Fruit fly (Drosophila melanogaster) whole organism, embryonic: ENCODE data around the gene CG33939.

ENCODE experiments used
- ATbp ChIP-seq: fragments of 200-800 bp; sonication (Bioruptor generic); optimal IDR thresholded peaks from 2 replicates; lab custom pipeline; 2017; ENCODE audit warnings: missing biosample characterization, mild to moderate bottlenecking, missing genetic modification characterization, missing genetic modification reagents
- Adf1 ChIP-seq: fragments of 200-800 bp; sonication (Bioruptor generic); IDR thresholded peaks from 2 replicates; pipeline ENCODE4 v1.3.6; 2022; ENCODE audit warnings: missing biosample characterization, missing genetic modification characterization
- Atf3 ChIP-seq: fragments of 200-800 bp; sonication (Bioruptor generic); optimal IDR thresholded peaks from 3 replicates; lab custom pipeline; 2016; ENCODE audit warnings: missing biosample characterization, missing genetic modification characterization
- B-H2 ChIP-seq: fragments of 200-800 bp; sonication (Bioruptor generic); optimal IDR thresholded peaks from 2 replicates; lab custom pipeline; 2018; ENCODE audit warnings: missing biosample characterization, mild to moderate bottlenecking, missing genetic modification characterization
- CG10565 ChIP-seq: fragments of 200-800 bp; sonication (Bioruptor generic); optimal IDR thresholded peaks from 3 replicates; lab custom pipeline; 2016; ENCODE audit warnings: missing biosample characterization, mild to moderate bottlenecking, missing genetic modification characterization
- CG11093 ChIP-seq: fragments of 200-800 bp; sonication (Bioruptor generic); IDR thresholded peaks from 3 replicates; pipeline ENCODE4 v1.3.6; 2022; ENCODE audit warnings: missing biosample characterization, missing genetic modification characterization
- CG11398 ChIP-seq: fragments of 200-800 bp; sonication (Bioruptor generic); optimal IDR thresholded peaks from 2 replicates; lab custom pipeline; 2016; ENCODE audit warnings: missing biosample characterization, missing genetic modification characterization
- CG12155 ChIP-seq: fragments of 200-800 bp; sonication (Bioruptor generic); optimal IDR thresholded peaks from 3 replicates; lab custom pipeline; 2016; ENCODE audit warnings: missing biosample characterization, missing genetic modification characterization
- CG12391 ChIP-seq: fragments of 200-800 bp; sonication (Bioruptor generic); optimal IDR thresholded peaks from 3 replicates; lab custom pipeline; 2018; ENCODE audit warnings: missing biosample characterization, mild to moderate bottlenecking, missing genetic modification characterization, moderate library complexity
- CG17359 ChIP-seq: fragments of 200-800 bp; sonication (Bioruptor generic); optimal IDR thresholded peaks from 3 replicates; lab custom pipeline; 2018; ENCODE audit warnings: missing biosample characterization, mild to moderate bottlenecking, missing genetic modification characterization, moderate library complexity
- CG18262 ChIP-seq: fragments of 200-800 bp; optimal IDR thresholded peaks from 3 replicates; lab custom pipeline; 2019; ENCODE audit warnings: missing biosample characterization, mild to moderate bottlenecking, missing genetic modification characterization, moderate library complexity
- CG2120 ChIP-seq: fragments of 200-800 bp; sonication (Bioruptor generic); optimal IDR thresholded peaks from 3 replicates; lab custom pipeline; 2016; ENCODE audit warnings: missing biosample characterization, missing genetic modification characterization
- CG2202 ChIP-seq: fragments of 200-800 bp; sonication (Bioruptor generic); optimal IDR thresholded peaks from 2 replicates; lab custom pipeline; 2018; ENCODE audit warnings: missing biosample characterization, mild to moderate bottlenecking, missing genetic modification characterization
- CG31224 ChIP-seq: fragments of 200-800 bp; sonication (Bioruptor generic); IDR thresholded peaks from 2 replicates; pipeline ENCODE4 v1.3.6; 2022; ENCODE audit warnings: missing biosample characterization, missing genetic modification characterization
- CG4328 ChIP-seq: fragments of 200-800 bp; sonication (Bioruptor generic); optimal IDR thresholded peaks from 3 replicates; lab custom pipeline; 2017; ENCODE audit warnings: missing biosample characterization, missing genetic modification reagents, missing genetic modification characterization
- CG4854 ChIP-seq: fragments of 200-800 bp; sonication (Bioruptor generic); optimal IDR thresholded peaks from 2 replicates; lab custom pipeline; 2016; ENCODE audit warnings: missing biosample characterization, missing genetic modification characterization, inconsistent platforms
- CG8281 ChIP-seq: fragments of 200-800 bp; sonication (Bioruptor generic); optimal IDR thresholded peaks from 2 replicates; lab custom pipeline; 2018; ENCODE audit warnings: missing biosample characterization, mild to moderate bottlenecking, missing genetic modification characterization, moderate library complexity
- CG8944 ChIP-seq: fragments of 200-800 bp; sonication (Bioruptor generic); optimal IDR thresholded peaks from 3 replicates; lab custom pipeline; 2016; ENCODE audit warnings: missing biosample characterization, missing genetic modification characterization
- CG9817 ChIP-seq: fragments of 200-800 bp; sonication (Bioruptor generic); optimal IDR thresholded peaks from 2 replicates; lab custom pipeline; 2018; ENCODE audit warnings: missing biosample characterization, mild to moderate bottlenecking, missing genetic modification characterization, moderate library complexity
- D19A ChIP-seq: fragments of 200-800 bp; optimal IDR thresholded peaks from 3 replicates; lab custom pipeline; 2019; ENCODE audit warnings: missing biosample characterization, mild to moderate bottlenecking, missing genetic modification characterization, moderate library complexity
- D19B ChIP-seq: fragments of 200-800 bp; sonication (Bioruptor generic); optimal IDR thresholded peaks from 2 replicates; lab custom pipeline; 2017; ENCODE audit warnings: missing biosample characterization, mild to moderate bottlenecking, missing genetic modification characterization
- ERR ChIP-seq: fragments of 200-800 bp; sonication (Bioruptor generic); optimal IDR thresholded peaks from 2 replicates; lab custom pipeline; 2016; ENCODE audit warnings: missing biosample characterization, missing genetic modification characterization
- HLH4C ChIP-seq: fragments of 200-800 bp; sonication (Bioruptor generic); IDR thresholded peaks from 3 replicates; pipeline ENCODE4 v1.3.6; 2022; ENCODE audit warnings: missing biosample characterization, missing genetic modification characterization; ENCODE audit not compliant: partially characterized antibody
- HmgZ ChIP-seq: fragments of 200-800 bp; sonication (Bioruptor generic); optimal IDR thresholded peaks from 2 replicates; lab custom pipeline; 2018; ENCODE audit warnings: missing biosample characterization, mild to moderate bottlenecking, missing genetic modification characterization
- Med ChIP-seq: fragments of 200-800 bp; sonication (Bioruptor generic); peaks from one replicate; lab custom pipeline; 2016; ENCODE audit warnings: missing biosample characterization, missing genetic modification characterization, mild to moderate bottlenecking, inconsistent platforms, moderate library complexity
- NC2α ChIP-seq: fragments of 200-800 bp; sonication (Bioruptor generic); optimal IDR thresholded peaks from 2 replicates; lab custom pipeline; 2016; ENCODE audit warnings: missing biosample characterization, missing genetic modification characterization
- Opbp ChIP-seq: fragments of 200-800 bp; sonication (Bioruptor generic); IDR thresholded peaks from 3 replicates; pipeline ENCODE4 v1.3.6; 2022; ENCODE audit warnings: missing biosample characterization, missing genetic modification characterization; ENCODE audit not compliant: partially characterized antibody
- Rfx ChIP-seq: fragments of 200-800 bp; sonication (Bioruptor generic); IDR thresholded peaks from 2 replicates; pipeline ENCODE4 v1.3.6; 2022; ENCODE audit warnings: missing biosample characterization, missing genetic modification characterization
- TFAM ChIP-seq: fragments of 200-800 bp; sonication (Bioruptor generic); optimal IDR thresholded peaks from 2 replicates; lab custom pipeline; 2017; ENCODE audit warnings: missing biosample characterization, missing genetic modification characterization, inconsistent platforms
- al ChIP-seq: fragments of 200-800 bp; sonication (Bioruptor generic); IDR thresholded peaks from 2 replicates; pipeline ENCODE4 v1.3.6; 2022; ENCODE audit warnings: missing biosample characterization, missing genetic modification characterization
- bcd ChIP-seq: fragments of 200-800 bp; sonication (Bioruptor generic); optimal IDR thresholded peaks from 2 replicates; lab custom pipeline; 2017; ENCODE audit warnings: missing biosample characterization, mild to moderate bottlenecking, missing genetic modification characterization
- cad ChIP-seq: fragments of >200 bp; optimal IDR thresholded peaks from 2 replicates; lab custom pipeline; 2017; ENCODE audit warnings: missing biosample characterization, missing genetic modification characterization
- crol ChIP-seq: fragments of 200-800 bp; sonication (Bioruptor generic); IDR thresholded peaks from 2 replicates; pipeline ENCODE4 v1.3.6; 2022; ENCODE audit warnings: missing biosample characterization, missing genetic modification characterization
- dati ChIP-seq: fragments of 200-800 bp; sonication (Bioruptor generic); IDR thresholded peaks from 2 replicates; pipeline ENCODE4 v1.3.6; 2022; ENCODE audit warnings: missing biosample characterization, missing genetic modification characterization
- dmrt11E ChIP-seq: fragments of 200-800 bp; sonication (Bioruptor generic); optimal IDR thresholded peaks from 3 replicates; lab custom pipeline; 2018; ENCODE audit warnings: missing biosample characterization, mild to moderate bottlenecking, missing genetic modification characterization, moderate library complexity
- dmrt99B ChIP-seq: fragments of 200-800 bp; sonication (Bioruptor generic); optimal IDR thresholded peaks from 2 replicates; lab custom pipeline; 2018; ENCODE audit warnings: missing biosample characterization, mild to moderate bottlenecking, missing genetic modification characterization, moderate library complexity
- gt ChIP-seq: fragments of 200-800 bp; sonication (Bioruptor generic); IDR thresholded peaks from 2 replicates; pipeline ENCODE4 v1.3.6; 2022; ENCODE audit warnings: missing biosample characterization, missing genetic modification characterization
- hkb ChIP-seq, 2 experiments: fragments of 200-800 bp in 1 of 2; fragments of >200 bp in 1 of 2; sonication (Bioruptor generic) in 1 of 2; IDR thresholded peaks in 1 of 2; optimal IDR thresholded peaks in 1 of 2; 2 replicates each; pipeline versions ENCODE4 v1.3.6 to Lab custom; 2017 to 2022; ENCODE audit warnings: missing biosample characterization in 1 of 2, missing genetic modification characterization in 1 of 2
- pan ChIP-seq, 4 experiments: fragments of >200 bp in 3 of 4; fragments of 200-800 bp in 1 of 4; sonication (Bioruptor generic) in 1 of 4; optimal IDR thresholded peaks in 3 of 4; IDR thresholded peaks in 1 of 4; 2 replicates each; pipeline versions ENCODE4 v1.3.6 to Lab custom; 2017 to 2022; ENCODE audit warnings: missing biosample characterization in 2 of 4, missing genetic modification characterization in 2 of 4, mixed read lengths in 1 of 4
- peb ChIP-seq: fragments of 200-800 bp; sonication (Bioruptor generic); IDR thresholded peaks from 2 replicates; pipeline ENCODE4 v1.3.6; 2022; ENCODE audit warnings: missing biosample characterization, missing genetic modification characterization
- phol ChIP-seq: fragments of 200-800 bp; sonication (Bioruptor generic); optimal IDR thresholded peaks from 3 replicates; lab custom pipeline; 2018; ENCODE audit warnings: missing biosample characterization, mild to moderate bottlenecking, missing genetic modification characterization, moderate library complexity
- pros ChIP-seq: fragments of 200-800 bp; sonication (Bioruptor generic); optimal IDR thresholded peaks from 3 replicates; lab custom pipeline; 2019; ENCODE audit warnings: missing biosample characterization, mild to moderate bottlenecking, missing genetic modification characterization, moderate library complexity
- ranshi ChIP-seq: fragments of 200-800 bp; sonication (Bioruptor generic); IDR thresholded peaks from 2 replicates; pipeline ENCODE4 v1.3.6; 2022; ENCODE audit warnings: missing biosample characterization, missing genetic modification characterization
- tap ChIP-seq: fragments of 200-800 bp; optimal IDR thresholded peaks from 3 replicates; lab custom pipeline; 2019; ENCODE audit warnings: missing biosample characterization, mild to moderate bottlenecking, missing genetic modification characterization, moderate library complexity
- tna ChIP-seq: fragments of 200-800 bp; sonication (Bioruptor generic); IDR thresholded peaks from 2 replicates; pipeline ENCODE4 v1.3.6; 2022; ENCODE audit warnings: missing biosample characterization, missing genetic modification characterization; ENCODE audit not compliant: partially characterized antibody
- ttk ChIP-seq: fragments of 200-800 bp; sonication (Bioruptor generic); IDR thresholded peaks from 2 replicates; pipeline ENCODE4 v2.1.2; 2022; ENCODE audit warnings: missing biosample characterization, missing genetic modification characterization
- twi ChIP-seq: fragments of 200-800 bp; optimal IDR thresholded peaks from 2 replicates; lab custom pipeline; 2019; ENCODE audit warnings: missing biosample characterization, mild to moderate bottlenecking, missing genetic modification characterization, moderate library complexity
- wor ChIP-seq: fragments of 200-800 bp; sonication (Bioruptor generic); IDR thresholded peaks from 2 replicates; pipeline ENCODE4 v1.3.6; 2022; ENCODE audit warnings: missing biosample characterization, missing genetic modification characterization
- zf30C ChIP-seq: fragments of 200-800 bp; sonication (Bioruptor generic); optimal IDR thresholded peaks from 3 replicates; lab custom pipeline; 2018; ENCODE audit warnings: missing biosample characterization, mild to moderate bottlenecking, missing genetic modification characterization

CG33939 gene

dm6 chrX:19158519-19159289, 16.0 kb downstream of the CG33939 start (continued):
- TF ChIP-seq D19B: no peak
- 0 out of 2 replicates have a peak, but pooled peaks have one; percentile 33 for TF ChIP-seq Adf1
- TF ChIP-seq wor: no peak
- no peak for TF ChIP-seq CG12155 (GFP tag; lab: Kevin White, UChicago)
- no peak for TF ChIP-seq al (GFP tag; lab: Robert Waterston, UW)
- TF ChIP-seq ttk: 0 out of 2 replicates have a peak, but pooled peaks have one; percentile 12
- TF ChIP-seq bcd: no peak
- TF ChIP-seq CG2120 (GFP tag; lab: Kevin White, UChicago): no peak
- TF ChIP-seq cad (GFP tag; lab: Kevin White, UChicago): no peak
- TF ChIP-seq peb: no peak
- TF ChIP-seq TFAM (GFP tag; lab: Kevin White, UChicago): no peak
- peak; percentile 53 for TF ChIP-seq CG18262 (tag; lab: Kevin White, UChicago)
- TF ChIP-seq crol (GFP tag; lab: Robert Waterston, UW): peak; percentile 93
- TF ChIP-seq Opbp (GFP tag; lab: Robert Waterston, UW): no peak
- no peak for TF ChIP-seq CG17359
- no peak for TF ChIP-seq ERR (GFP tag; lab: Kevin White, UChicago)
- no peak for TF ChIP-seq CG11093 (GFP tag; lab: Robert Waterston, UW)
- no peak for TF ChIP-seq hkb (optimal IDR thresholded peaks at IDR 0.05; lab: Kevin White, UChicago)
- no peak for TF ChIP-seq hkb (GFP tag; IDR thresholded peaks at IDR 0.05; lab: Robert Waterston, UW)
- TF ChIP-seq HmgZ (tag; lab: Kevin White, UChicago): no peak
- no peak for TF ChIP-seq ATbp (GFP tag; lab: Kevin White, UChicago)
- TF ChIP-seq phol: peak; percentile 19
- no peak for TF ChIP-seq NC2α (GFP tag; lab: Kevin White, UChicago)
- no peak for TF ChIP-seq CG8281 (tag; lab: Kevin White, UChicago)
- no peak for TF ChIP-seq CG4328
- TF ChIP-seq CG10565 (GFP tag; lab: Kevin White, UChicago): no peak
- TF ChIP-seq dmrt99B (tag; lab: Kevin White, UChicago): peak; percentile 6
- no peak for TF ChIP-seq dati (GFP tag; lab: Robert Waterston, UW)
- no peak for TF ChIP-seq CG8944
- no peak for TF ChIP-seq HLH4C (GFP tag; lab: Robert Waterston, UW)
- peak; percentile 50 for TF ChIP-seq Med
- no peak for TF ChIP-seq CG11398 (GFP tag; lab: Kevin White, UChicago)
- no peak for TF ChIP-seq CG31224 (GFP tag; lab: Robert Waterston, UW)
- TF ChIP-seq Rfx (GFP tag; lab: Robert Waterston, UW): no peak
- 0 out of 2 replicates have a peak, but pooled peaks have one; percentile 29 for TF ChIP-seq tna (GFP tag; lab: Robert Waterston, UW)
- peak; percentile 19 for TF ChIP-seq dmrt11E (tag; lab: Kevin White, UChicago)
- no peak for TF ChIP-seq B-H2
- no peak for TF ChIP-seq CG9817
- TF ChIP-seq pros (GFP tag; lab: Kevin White, UChicago): peak; percentile 6
- no peak for TF ChIP-seq tap (tag; lab: Kevin White, UChicago)
- no peak for TF ChIP-seq Atf3
- TF ChIP-seq D19A: no peak
- TF ChIP-seq zf30C (GFP tag; lab: Kevin White, UChicago): no peak
- no peak for TF ChIP-seq pan (optimal IDR thresholded peaks at IDR 0.05; lab: Kevin White, UChicago)
- TF ChIP-seq pan (GFP tag; optimal IDR thresholded peaks at IDR 0.05 in 1 of 2, IDR thresholded peaks at IDR 0.05 in 1 of 2): no peak
- no peak for TF ChIP-seq CG4854 (GFP tag; lab: Kevin White, UChicago)
- TF ChIP-seq twi (tag; lab: Kevin White, UChicago): peak; percentile 96
- TF ChIP-seq gt (GFP tag; lab: Robert Waterston, UW): no peak
- no peak for TF ChIP-seq CG2202 (tag; lab: Kevin White, UChicago)
- TF ChIP-seq CG12391 (tag; lab: Kevin White, UChicago): no peak
- TF ChIP-seq ranshi: 0 out of 2 replicates have a peak, but pooled peaks have one; percentile 13
